Fruit fly (Drosophila melanogaster): ENCODE data around the gene CG31198.

DNA sequence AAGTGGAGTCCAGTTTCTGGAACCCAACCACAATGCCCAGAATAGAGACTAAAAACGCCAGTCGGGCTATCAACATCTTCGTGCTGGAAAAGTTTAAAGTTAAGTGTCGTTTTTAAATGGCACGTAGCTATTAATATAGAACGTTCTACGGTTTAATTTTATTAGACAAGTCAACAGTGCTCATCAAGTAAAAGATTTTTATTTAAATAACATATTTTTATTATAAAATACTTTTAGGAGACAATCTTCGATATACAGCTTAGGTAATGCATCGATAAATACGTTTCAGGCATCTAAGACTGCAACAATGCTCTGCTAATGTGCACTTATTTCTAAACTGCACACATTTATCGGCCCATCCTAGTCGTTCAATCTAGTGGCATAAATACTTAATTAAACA lies 17.4 kb upstream of the CG31198 start, which contains the start of gene CG42869:
- no peak for TF ChIP-seq cwo (GFP tag; optimal IDR thresholded peaks at IDR 0.05)
- no peak for TF ChIP-seq Six4 (GFP tag; optimal IDR thresholded peaks at IDR 0.05)
- no peak for TF ChIP-seq twi (tag; optimal IDR thresholded peaks at IDR 0.05)
- no peak for TF ChIP-seq danr (GFP tag; IDR thresholded peaks at IDR 0.05)
- no peak for TF ChIP-seq Jarid2 (GFP tag; optimal IDR thresholded peaks at IDR 0.05)
- no peak for TF ChIP-seq dmrt99B (tag; optimal IDR thresholded peaks at IDR 0.05)
- no peak for TF ChIP-seq gt (GFP tag; IDR thresholded peaks at IDR 0.05)

All from whole organism, embryonic.